Fruit fly (Drosophila melanogaster) whole organism, embryonic: Measurements from ENCODE around the gene Ids.
A peak's percentile ranks its signal among the peaks of the same experiment; 100 is the strongest.

Experiments used
- C15 ChIP-seq: fragments of 200-800 bp; sonication (Bioruptor generic); IDR thresholded peaks from 3 replicates; pipeline ENCODE4 v1.3.6; 2022; ENCODE audit warnings: missing biosample characterization, missing genetic modification characterization
- CG10321 ChIP-seq: fragments of 200-800 bp; sonication (Bioruptor generic); IDR thresholded peaks from 2 replicates; pipeline ENCODE4 v1.3.6; 2022; ENCODE audit warnings: missing biosample characterization, missing genetic modification characterization
- CG10565 ChIP-seq: fragments of 200-800 bp; sonication (Bioruptor generic); optimal IDR thresholded peaks from 3 replicates; lab custom pipeline; 2016; ENCODE audit warnings: missing biosample characterization, mild to moderate bottlenecking, missing genetic modification characterization
- CG11560 ChIP-seq: fragments of 200-800 bp; sonication (Bioruptor generic); IDR thresholded peaks from 3 replicates; pipeline ENCODE4 v1.3.6; 2022; ENCODE audit warnings: missing biosample characterization, missing genetic modification characterization
- CG12236 ChIP-seq: fragments of 200-800 bp; sonication (Bioruptor generic); optimal IDR thresholded peaks from 2 replicates; lab custom pipeline; 2016; ENCODE audit warnings: missing biosample characterization, missing genetic modification characterization
- CG13894 ChIP-seq: fragments of 200-800 bp; sonication (Bioruptor generic); optimal IDR thresholded peaks from 3 replicates; lab custom pipeline; 2018; ENCODE audit warnings: missing biosample characterization, mild to moderate bottlenecking, missing genetic modification characterization, moderate library complexity
- CG14014 ChIP-seq: fragments of 200-800 bp; sonication (Bioruptor generic); IDR thresholded peaks from 2 replicates; pipeline ENCODE4 v1.3.6; 2022; ENCODE audit warnings: missing biosample characterization, missing genetic modification characterization
- CG15073 ChIP-seq: fragments of 200-800 bp; sonication (Bioruptor generic); optimal IDR thresholded peaks from 2 replicates; lab custom pipeline; 2016; ENCODE audit warnings: missing biosample characterization, missing genetic modification characterization
- CG17385 ChIP-seq: fragments of 200-800 bp; sonication (Bioruptor generic); optimal IDR thresholded peaks from 3 replicates; lab custom pipeline; 2018; ENCODE audit warnings: missing biosample characterization, mild to moderate bottlenecking, missing genetic modification characterization
- CG3065 ChIP-seq: fragments of 200-800 bp; sonication (Bioruptor generic); optimal IDR thresholded peaks from 2 replicates; lab custom pipeline; 2016; ENCODE audit warnings: missing biosample characterization, missing genetic modification characterization
- CG31441 ChIP-seq: fragments of 200-800 bp; sonication (Bioruptor generic); IDR thresholded peaks from 2 replicates; pipeline ENCODE4 v1.3.6; 2022; ENCODE audit warnings: missing biosample characterization, missing genetic modification characterization
- CG6272 ChIP-seq: fragments of 200-800 bp; sonication (Bioruptor generic); IDR thresholded peaks from 2 replicates; pipeline ENCODE4 v1.3.6; 2022; ENCODE audit warnings: missing biosample characterization, missing genetic modification characterization
- CG6765 ChIP-seq: fragments of 200-800 bp; sonication (Bioruptor generic); optimal IDR thresholded peaks from 3 replicates; lab custom pipeline; 2017; ENCODE audit warnings: missing biosample characterization, mild to moderate bottlenecking, missing genetic modification characterization
- CG7372 ChIP-seq: fragments of 200-800 bp; sonication (Bioruptor generic); IDR thresholded peaks from 2 replicates; pipeline ENCODE4 v1.3.6; 2022; ENCODE audit warnings: missing biosample characterization, missing genetic modification characterization
- CG7556 ChIP-seq: fragments of 200-800 bp; sonication (Bioruptor generic); optimal IDR thresholded peaks from 2 replicates; lab custom pipeline; 2017; ENCODE audit warnings: missing biosample characterization, mild to moderate bottlenecking, missing genetic modification characterization
- CG9797 ChIP-seq: fragments of 200-800 bp; sonication (Bioruptor generic); optimal IDR thresholded peaks from 3 replicates; lab custom pipeline; 2018; ENCODE audit warnings: missing biosample characterization, mild to moderate bottlenecking, missing genetic modification characterization
- CTCF ChIP-seq: fragments of 200-800 bp; sonication (Bioruptor generic); optimal IDR thresholded peaks from 2 replicates; lab custom pipeline; 2017; ENCODE audit warnings: missing biosample characterization, mild to moderate bottlenecking, missing genetic modification characterization, moderate library complexity
- Fer1 ChIP-seq: fragments of 200-800 bp; sonication (Bioruptor generic); optimal IDR thresholded peaks from 2 replicates; lab custom pipeline; 2017; ENCODE audit warnings: missing biosample characterization, mild to moderate bottlenecking, missing genetic modification characterization
- Fer2 ChIP-seq: fragments of 200-800 bp; sonication (Bioruptor generic); optimal IDR thresholded peaks from 2 replicates; lab custom pipeline; 2018; ENCODE audit warnings: missing biosample characterization, mild to moderate bottlenecking, missing genetic modification characterization, moderate library complexity
- H2.0 ChIP-seq: fragments of 200-800 bp; sonication (Bioruptor generic); IDR thresholded peaks from 2 replicates; pipeline ENCODE4 v1.3.6; 2022; ENCODE audit warnings: missing biosample characterization, missing genetic modification characterization
- Hey ChIP-seq: fragments of 200-800 bp; sonication (Bioruptor generic); optimal IDR thresholded peaks from 3 replicates; lab custom pipeline; 2018; ENCODE audit warnings: missing biosample characterization, mild to moderate bottlenecking, missing genetic modification characterization
- Lhr ChIP-seq: fragments of 200-800 bp; sonication (Bioruptor generic); optimal IDR thresholded peaks from 3 replicates; lab custom pipeline; 2017; ENCODE audit warnings: mild to moderate bottlenecking, missing biosample characterization, missing genetic modification reagents, missing genetic modification characterization
- Sin3A ChIP-seq: fragments of >200 bp; optimal IDR thresholded peaks from 2 replicates; lab custom pipeline; 2018
- Trl ChIP-seq, 3 experiments: fragments of >200 bp in 2 of 3; fragments of 200-800 bp in 1 of 3; sonication (Bioruptor generic) in 1 of 3; optimal IDR thresholded peaks; 2 replicates in 1 of 3; 3 replicates in 2 of 3; lab custom pipeline; 2016 to 2017; ENCODE audit warnings: missing biosample characterization in 1 of 3, missing genetic modification characterization in 1 of 3
- al ChIP-seq: fragments of 200-800 bp; sonication (Bioruptor generic); IDR thresholded peaks from 2 replicates; pipeline ENCODE4 v1.3.6; 2022; ENCODE audit warnings: missing biosample characterization, missing genetic modification characterization
- az2 ChIP-seq: fragments of 200-800 bp; sonication (Bioruptor generic); optimal IDR thresholded peaks from 3 replicates; lab custom pipeline; 2016; ENCODE audit warnings: missing biosample characterization, missing genetic modification characterization
- bowl ChIP-seq: fragments of 200-800 bp; sonication (Bioruptor generic); IDR thresholded peaks from 2 replicates; pipeline ENCODE4 v1.3.6; 2022; ENCODE audit warnings: missing biosample characterization, missing genetic modification characterization
- cas ChIP-seq: fragments of 200-800 bp; sonication (Bioruptor generic); IDR thresholded peaks from 2 replicates; pipeline ENCODE4 v1.3.6; 2022; ENCODE audit warnings: missing biosample characterization, missing genetic modification characterization
- dm ChIP-seq: fragments of 200-800 bp; sonication (Bioruptor generic); optimal IDR thresholded peaks from 3 replicates; lab custom pipeline; 2016; ENCODE audit warnings: missing biosample characterization, missing genetic modification characterization
- dpn ChIP-seq, 2 experiments: fragments of 200-800 bp; sonication (Bioruptor generic); optimal IDR thresholded peaks; 3 replicates each; lab custom pipeline; 2016; ENCODE audit warnings: missing biosample characterization in 2 of 2, missing genetic modification characterization in 2 of 2
- eve ChIP-seq, 2 experiments: fragments of >200 bp; optimal IDR thresholded peaks; 2 replicates each; lab custom pipeline; 2017; ENCODE audit warnings: missing biosample characterization in 2 of 2, missing genetic modification characterization in 2 of 2
- gem ChIP-seq: fragments of 200-800 bp; sonication (Bioruptor generic); optimal IDR thresholded peaks from 2 replicates; lab custom pipeline; 2019; ENCODE audit warnings: missing biosample characterization, mild to moderate bottlenecking, missing genetic modification characterization, moderate library complexity
- gsb ChIP-seq: fragments of 200-800 bp; sonication (Bioruptor generic); IDR thresholded peaks from 2 replicates; pipeline ENCODE4 v1.3.6; 2022; ENCODE audit warnings: missing biosample characterization, missing genetic modification characterization
- gt ChIP-seq: fragments of 200-800 bp; sonication (Bioruptor generic); IDR thresholded peaks from 2 replicates; pipeline ENCODE4 v1.3.6; 2022; ENCODE audit warnings: missing biosample characterization, missing genetic modification characterization
- hb ChIP-seq: fragments of 200-800 bp; sonication (Bioruptor generic); IDR thresholded peaks from 3 replicates; pipeline ENCODE4 v1.3.6; 2022; ENCODE audit warnings: missing biosample characterization, missing genetic modification characterization; ENCODE audit not compliant: partially characterized antibody
- jing ChIP-seq: fragments of 200-800 bp; sonication (Bioruptor generic); optimal IDR thresholded peaks from 2 replicates; lab custom pipeline; 2018; ENCODE audit warnings: missing biosample characterization, mild to moderate bottlenecking, missing genetic modification characterization
- lov ChIP-seq, 2 experiments: fragments of 200-800 bp in 1 of 2; fragments of >200 bp in 1 of 2; sonication (Bioruptor generic) in 1 of 2; IDR thresholded peaks in 1 of 2; optimal IDR thresholded peaks in 1 of 2; 2 replicates in 1 of 2; 3 replicates in 1 of 2; pipeline versions ENCODE4 v1.3.6 to Lab custom; 2017 to 2022; ENCODE audit warnings: missing biosample characterization in 1 of 2, missing genetic modification characterization in 1 of 2
- pan ChIP-seq, 4 experiments: fragments of >200 bp in 3 of 4; fragments of 200-800 bp in 1 of 4; sonication (Bioruptor generic) in 1 of 4; optimal IDR thresholded peaks in 3 of 4; IDR thresholded peaks in 1 of 4; 2 replicates each; pipeline versions ENCODE4 v1.3.6 to Lab custom; 2017 to 2022; ENCODE audit warnings: missing biosample characterization in 2 of 4, missing genetic modification characterization in 2 of 4, mixed read lengths in 1 of 4
- prd ChIP-seq, 3 experiments: fragments of >200 bp in 2 of 3; fragments of 200-800 bp in 1 of 3; sonication (Bioruptor generic) in 1 of 3; optimal IDR thresholded peaks in 2 of 3; IDR thresholded peaks in 1 of 3; 2 replicates in 2 of 3; 3 replicates in 1 of 3; pipeline versions ENCODE4 v1.3.6 to Lab custom; 2017 to 2022; ENCODE audit warnings: missing biosample characterization in 1 of 3, missing genetic modification characterization in 1 of 3
- repo ChIP-seq: fragments of 200-800 bp; sonication (Bioruptor generic); optimal IDR thresholded peaks from 2 replicates; lab custom pipeline; 2016; ENCODE audit warnings: missing biosample characterization, missing genetic modification characterization
- sd ChIP-seq: fragments of 200-800 bp; sonication (Bioruptor generic); optimal IDR thresholded peaks from 3 replicates; lab custom pipeline; 2018; ENCODE audit warnings: missing biosample characterization, mild to moderate bottlenecking, missing genetic modification characterization, moderate library complexity
- sr ChIP-seq: fragments of 200-800 bp; sonication (Bioruptor generic); IDR thresholded peaks from 3 replicates; pipeline ENCODE4 v1.3.6; 2022; ENCODE audit warnings: missing biosample characterization, missing genetic modification characterization
- tin ChIP-seq: fragments of 200-800 bp; sonication (Bioruptor generic); optimal IDR thresholded peaks from 3 replicates; lab custom pipeline; 2016; ENCODE audit warnings: missing biosample characterization, missing genetic modification characterization
- trem ChIP-seq: fragments of 200-800 bp; optimal IDR thresholded peaks from 3 replicates; lab custom pipeline; 2019; ENCODE audit warnings: missing biosample characterization, mild to moderate bottlenecking, missing genetic modification characterization, moderate library complexity
- tup ChIP-seq: fragments of 200-800 bp; sonication (Bioruptor generic); optimal IDR thresholded peaks from 2 replicates; lab custom pipeline; 2016; ENCODE audit warnings: missing biosample characterization, mild to moderate bottlenecking, missing genetic modification characterization, moderate library complexity
- zen2 ChIP-seq: fragments of 200-800 bp; sonication (Bioruptor generic); IDR thresholded peaks from 3 replicates; pipeline ENCODE4 v1.3.6; 2022; ENCODE audit warnings: missing biosample characterization, missing genetic modification characterization; ENCODE audit not compliant: partially characterized antibody
- zf30C ChIP-seq: fragments of 200-800 bp; sonication (Bioruptor generic); optimal IDR thresholded peaks from 3 replicates; lab custom pipeline; 2018; ENCODE audit warnings: missing biosample characterization, mild to moderate bottlenecking, missing genetic modification characterization
- zfh1 ChIP-seq: fragments of 200-800 bp; sonication (Bioruptor generic); IDR thresholded peaks from 3 replicates; pipeline ENCODE4 v1.3.6; 2022; ENCODE audit warnings: missing biosample characterization, missing genetic modification characterization

Ids gene

DNA sequence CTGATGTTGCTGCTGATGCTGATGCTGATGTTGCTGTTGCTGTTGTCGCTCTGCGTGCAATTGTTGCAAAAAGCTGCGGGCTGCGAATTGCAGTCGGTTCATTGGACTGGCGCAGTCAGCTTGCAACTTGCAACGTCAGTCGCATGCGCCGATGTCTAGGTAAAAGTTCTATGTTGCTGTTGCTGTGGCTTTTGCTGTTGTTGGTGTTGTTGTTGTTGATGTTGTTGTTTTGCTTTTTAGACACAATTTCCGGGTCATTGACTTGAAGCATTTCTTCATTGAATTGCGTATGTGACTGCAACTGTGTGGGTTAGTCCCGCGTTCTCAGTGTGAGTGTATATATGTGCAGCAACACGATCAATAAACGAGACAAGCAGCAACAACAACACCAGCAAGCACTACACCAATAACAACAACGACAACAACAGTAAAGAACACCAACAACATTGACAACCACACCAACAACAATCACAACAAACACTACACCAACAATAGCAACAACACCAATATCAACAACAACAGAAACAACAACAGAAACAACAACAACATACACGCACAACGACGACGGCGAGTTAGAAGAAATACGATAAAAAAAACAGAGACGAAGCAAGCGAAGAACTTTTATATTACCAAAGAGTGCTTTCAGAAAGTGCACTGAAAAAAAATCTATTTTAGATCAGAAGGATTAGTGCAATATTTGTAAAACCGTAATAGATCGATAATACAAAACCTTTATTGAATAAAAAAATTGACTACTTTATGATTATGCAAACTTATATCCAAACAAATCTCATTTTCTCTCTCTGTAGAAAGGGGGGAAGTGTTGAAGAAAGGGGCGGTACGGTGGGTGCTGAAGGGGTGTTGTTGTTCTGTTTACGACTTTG is 16.1 kb downstream of the Ids start (continued):
- TF ChIP-seq lov (optimal IDR thresholded peaks at IDR 0.05; lab: Kevin White, UChicago) (no peak), lov (GFP tag; IDR thresholded peaks at IDR 0.05; lab: Robert Waterston, UW) (peak; percentile 92), zf30C (GFP tag; lab: Kevin White, UChicago) (peak; percentile 86), CTCF (GFP tag; lab: Kevin White, UChicago) (peak; percentile 33), hb (no peak), CG10321 (GFP tag; lab: Robert Waterston, UW) (no peak), CG10565 (no peak), CG6272 (GFP tag; lab: Robert Waterston, UW) (peak; percentile 27; the same call in 1 of the 2 replicates), repo (no peak), dm (GFP tag; lab: Kevin White, UChicago) (peak; percentile 58), gsb (GFP tag; lab: Robert Waterston, UW) (no peak), tin (GFP tag; lab: Kevin White, UChicago) (no peak), zen2 (GFP tag; lab: Robert Waterston, UW) (no peak), sd (tag; lab: Kevin White, UChicago) (no peak), H2.0 (GFP tag; lab: Robert Waterston, UW) (peak; percentile 88), Hey (tag; lab: Kevin White, UChicago) (no peak), cas (GFP tag; lab: Robert Waterston, UW) (0 out of 2 replicates have a peak, but pooled peaks have one; percentile 34), CG31441 (GFP tag; lab: Robert Waterston, UW) (peak; percentile 93), CG9797 (GFP tag; lab: Kevin White, UChicago) (no peak), CG7372 (peak; percentile 38), gem (peak; percentile 89), Sin3A (lab: Kevin White, UChicago) (no peak), CG6765 (GFP tag; lab: Kevin White, UChicago) (no peak), tup (no peak), eve (GFP tag; optimal IDR thresholded peaks at IDR 0.05; lab: Kevin White, UChicago) (no peak), jing (no peak), sr (no peak; the same call in 2 of the 3 replicates), az2 (no peak), al (GFP tag; lab: Robert Waterston, UW) (no peak), Fer2 (tag; lab: Kevin White, UChicago) (peak; percentile 48), dpn (GFP tag; optimal IDR thresholded peaks at IDR 0.05; lab: Kevin White, UChicago) (no peak), pan (optimal IDR thresholded peaks at IDR 0.05; lab: Kevin White, UChicago) (no peak), pan (GFP tag; optimal IDR thresholded peaks at IDR 0.05 in 1 of 2, IDR thresholded peaks at IDR 0.05 in 1 of 2) (peak in 1 of 2 experiments; percentile 73), Fer1 (GFP tag; lab: Kevin White, UChicago) (peak; percentile 16), CG15073 (GFP tag; lab: Kevin White, UChicago) (no peak), trem (tag; lab: Kevin White, UChicago) (peak; percentile 78), CG11560 (tag; lab: Robert Waterston, UW) (no peak), Lhr (GFP tag; lab: Kevin White, UChicago) (no peak), CG14014 (GFP tag; lab: Robert Waterston, UW) (peak; percentile 66; the same call in 1 of the 2 replicates), Trl (optimal IDR thresholded peaks at IDR 0.05; lab: Kevin White, UChicago) (no peak), Trl (GFP tag; optimal IDR thresholded peaks at IDR 0.05; lab: Kevin White, UChicago) (no peak), CG13894 (tag; lab: Kevin White, UChicago) (no peak), zfh1 (GFP tag; lab: Robert Waterston, UW) (peak; percentile 94), CG3065 (no peak), gt (GFP tag; lab: Robert Waterston, UW) (peak; percentile 58), prd (optimal IDR thresholded peaks at IDR 0.05; lab: Kevin White, UChicago) (no peak), prd (GFP tag; IDR thresholded peaks at IDR 0.05; lab: Robert Waterston, UW) (no peak; the same call in none of the 3 replicates), CG17385 (GFP tag; lab: Kevin White, UChicago) (peak; percentile 79), CG12236 (GFP tag; lab: Kevin White, UChicago) (no peak), C15 (GFP tag; lab: Robert Waterston, UW) (peak; percentile 19; the same call in 1 of the 3 replicates), CG7556 (peak; percentile 86), bowl (GFP tag; lab: Robert Waterston, UW) (0 out of 2 replicates have a peak, but pooled peaks have one; percentile 50)
